Fruit fly (Drosophila melanogaster) whole organism, embryonic: ENCODE results near the gene eIF3i.

Experiments
- Abd-B ChIP-seq: fragments of 200-800 bp; sonication (Bioruptor generic); optimal IDR thresholded peaks from 2 replicates; lab custom pipeline; 2018; ENCODE audit warnings: missing biosample characterization, mild to moderate bottlenecking, missing genetic modification characterization, moderate library complexity
- Antp ChIP-seq: fragments of 200-800 bp; sonication (Bioruptor generic); optimal IDR thresholded peaks from 3 replicates; lab custom pipeline; 2016; ENCODE audit warnings: missing biosample characterization, missing genetic modification characterization
- BEAF-32 ChIP-seq: fragments of 200-800 bp; sonication (Bioruptor generic); optimal IDR thresholded peaks from 3 replicates; lab custom pipeline; 2017; ENCODE audit warnings: missing biosample characterization, missing genetic modification characterization, mild to moderate bottlenecking, moderate library complexity, missing genetic modification reagents
- Bteb2 ChIP-seq: fragments of 200-800 bp; sonication (Bioruptor generic); optimal IDR thresholded peaks from 2 replicates; lab custom pipeline; 2016; ENCODE audit warnings: missing biosample characterization, missing genetic modification characterization
- CG10147 ChIP-seq: fragments of 200-800 bp; sonication (Bioruptor generic); optimal IDR thresholded peaks from 2 replicates; lab custom pipeline; 2019; ENCODE audit warnings: missing biosample characterization, mild to moderate bottlenecking, missing genetic modification characterization, moderate library complexity
- CG10267 ChIP-seq: fragments of 200-800 bp; sonication (Bioruptor generic); optimal IDR thresholded peaks from 2 replicates; lab custom pipeline; 2018; ENCODE audit warnings: missing biosample characterization, mild to moderate bottlenecking, missing genetic modification characterization, moderate library complexity
- CG10979 ChIP-seq: fragments of 200-800 bp; sonication (Bioruptor generic); optimal IDR thresholded peaks from 2 replicates; lab custom pipeline; 2018; ENCODE audit warnings: missing biosample characterization, mild to moderate bottlenecking, missing genetic modification characterization, moderate library complexity
- CG14860 ChIP-seq: fragments of 200-800 bp; sonication (Bioruptor generic); IDR thresholded peaks from 3 replicates; pipeline ENCODE4 v1.3.6; 2022; ENCODE audit warnings: missing biosample characterization, missing genetic modification characterization; ENCODE audit not compliant: partially characterized antibody
- CG15479 ChIP-seq: fragments of 200-800 bp; sonication (Bioruptor generic); optimal IDR thresholded peaks from 3 replicates; lab custom pipeline; 2019; ENCODE audit warnings: missing biosample characterization, mild to moderate bottlenecking, missing genetic modification characterization, moderate library complexity
- CG15696 ChIP-seq: fragments of 200-800 bp; sonication (Bioruptor generic); optimal IDR thresholded peaks from 2 replicates; lab custom pipeline; 2019; ENCODE audit warnings: missing biosample characterization, mild to moderate bottlenecking, missing genetic modification characterization, moderate library complexity
- CG16863 ChIP-seq: fragments of 200-800 bp; sonication (Bioruptor generic); optimal IDR thresholded peaks from 3 replicates; lab custom pipeline; 2016; ENCODE audit warnings: missing biosample characterization, missing genetic modification characterization
- CG2116 ChIP-seq: fragments of 200-800 bp; sonication (Bioruptor generic); optimal IDR thresholded peaks from 3 replicates; lab custom pipeline; 2018; ENCODE audit warnings: missing biosample characterization, mild to moderate bottlenecking, missing genetic modification characterization
- CG31365 ChIP-seq: fragments of 200-800 bp; sonication (Bioruptor generic); optimal IDR thresholded peaks from 2 replicates; lab custom pipeline; 2018; ENCODE audit warnings: missing biosample characterization, mild to moderate bottlenecking, missing genetic modification characterization
- CG4617 ChIP-seq: fragments of 200-800 bp; sonication (Bioruptor generic); optimal IDR thresholded peaks from 3 replicates; lab custom pipeline; 2016; ENCODE audit warnings: missing biosample characterization, missing genetic modification characterization, borderline replicate concordance
- CG6813 ChIP-seq: fragments of 200-800 bp; sonication (Bioruptor generic); optimal IDR thresholded peaks from 2 replicates; lab custom pipeline; 2017; ENCODE audit warnings: missing biosample characterization, missing genetic modification characterization, mild to moderate bottlenecking, moderate library complexity, missing genetic modification reagents
- CG7963 ChIP-seq: fragments of 200-800 bp; sonication (Bioruptor generic); IDR thresholded peaks from 3 replicates; pipeline ENCODE4 v1.3.6; 2022; ENCODE audit warnings: missing biosample characterization, missing genetic modification characterization; ENCODE audit not compliant: partially characterized antibody
- CG9437 ChIP-seq: fragments of 200-800 bp; sonication (Bioruptor generic); optimal IDR thresholded peaks from 2 replicates; lab custom pipeline; 2018; ENCODE audit warnings: missing biosample characterization, mild to moderate bottlenecking, missing genetic modification characterization
- CG9876 ChIP-seq: fragments of 200-800 bp; sonication (Bioruptor generic); optimal IDR thresholded peaks from 2 replicates; lab custom pipeline; 2016; ENCODE audit warnings: missing biosample characterization, missing genetic modification characterization
- CTCF ChIP-seq: fragments of 200-800 bp; sonication (Bioruptor generic); optimal IDR thresholded peaks from 2 replicates; lab custom pipeline; 2017; ENCODE audit warnings: missing biosample characterization, mild to moderate bottlenecking, missing genetic modification characterization, moderate library complexity
- Doc3 ChIP-seq: fragments of 200-800 bp; sonication (Bioruptor generic); IDR thresholded peaks from 3 replicates; pipeline ENCODE4 v1.3.6; 2022; ENCODE audit warnings: missing biosample characterization, missing genetic modification characterization; ENCODE audit not compliant: partially characterized antibody
- Ets65A ChIP-seq: fragments of 200-800 bp; sonication (Bioruptor generic); peaks from one replicate; lab custom pipeline; 2016; ENCODE audit warnings: missing biosample characterization, missing genetic modification characterization
- Fer3 ChIP-seq: fragments of 200-800 bp; sonication (Bioruptor generic); optimal IDR thresholded peaks from 2 replicates; lab custom pipeline; 2018; ENCODE audit warnings: missing biosample characterization, mild to moderate bottlenecking, missing genetic modification characterization, moderate library complexity
- HLH54F ChIP-seq: fragments of 200-800 bp; sonication (Bioruptor generic); optimal IDR thresholded peaks from 3 replicates; lab custom pipeline; 2016; ENCODE audit warnings: missing biosample characterization, missing genetic modification characterization
- Hsf ChIP-seq: fragments of 200-800 bp; sonication (Bioruptor generic); optimal IDR thresholded peaks from 3 replicates; lab custom pipeline; 2016; ENCODE audit warnings: missing biosample characterization, missing genetic modification characterization
- Opbp ChIP-seq: fragments of 200-800 bp; sonication (Bioruptor generic); IDR thresholded peaks from 3 replicates; pipeline ENCODE4 v1.3.6; 2022; ENCODE audit warnings: missing biosample characterization, missing genetic modification characterization; ENCODE audit not compliant: partially characterized antibody
- Poxn ChIP-seq: fragments of 200-800 bp; sonication (Bioruptor generic); IDR thresholded peaks from 2 replicates; pipeline ENCODE4 v1.3.6; 2022; ENCODE audit warnings: missing biosample characterization, missing genetic modification characterization
- Vsx1 ChIP-seq: fragments of 200-800 bp; sonication (Bioruptor generic); optimal IDR thresholded peaks from 2 replicates; lab custom pipeline; 2017; ENCODE audit warnings: missing biosample characterization, mild to moderate bottlenecking, missing genetic modification characterization, missing genetic modification reagents
- Xbp1 ChIP-seq: fragments of 200-800 bp; sonication (Bioruptor generic); optimal IDR thresholded peaks from 3 replicates; lab custom pipeline; 2016; ENCODE audit warnings: missing biosample characterization, mild to moderate bottlenecking, missing genetic modification characterization
- ash1 ChIP-seq: fragments of 200-800 bp; sonication (Bioruptor generic); optimal IDR thresholded peaks from 2 replicates; lab custom pipeline; 2018; ENCODE audit warnings: missing biosample characterization, mild to moderate bottlenecking, missing genetic modification characterization
- caup ChIP-seq: fragments of 200-800 bp; sonication (Bioruptor generic); optimal IDR thresholded peaks from 3 replicates; lab custom pipeline; 2017; ENCODE audit warnings: missing biosample characterization, mild to moderate bottlenecking, missing genetic modification characterization, moderate library complexity; ENCODE audit not compliant: severe bottlenecking
- cwo ChIP-seq: fragments of 200-800 bp; sonication (Bioruptor generic); optimal IDR thresholded peaks from 3 replicates; lab custom pipeline; 2017; ENCODE audit warnings: missing biosample characterization, missing genetic modification characterization, mild to moderate bottlenecking, moderate library complexity, missing genetic modification reagents
- dmrt11E ChIP-seq: fragments of 200-800 bp; sonication (Bioruptor generic); optimal IDR thresholded peaks from 3 replicates; lab custom pipeline; 2018; ENCODE audit warnings: missing biosample characterization, mild to moderate bottlenecking, missing genetic modification characterization, moderate library complexity
- dmrt99B ChIP-seq: fragments of 200-800 bp; sonication (Bioruptor generic); optimal IDR thresholded peaks from 2 replicates; lab custom pipeline; 2018; ENCODE audit warnings: missing biosample characterization, mild to moderate bottlenecking, missing genetic modification characterization, moderate library complexity
- ewg ChIP-seq: fragments of 200-800 bp; sonication (Bioruptor generic); optimal IDR thresholded peaks from 3 replicates; lab custom pipeline; 2017; ENCODE audit warnings: mild to moderate bottlenecking, missing biosample characterization, missing genetic modification reagents, missing genetic modification characterization
- fd102C ChIP-seq: fragments of 200-800 bp; sonication (Bioruptor generic); optimal IDR thresholded peaks from 2 replicates; lab custom pipeline; 2018; ENCODE audit warnings: missing biosample characterization, mild to moderate bottlenecking, missing genetic modification characterization, moderate library complexity
- gcm2 ChIP-seq: fragments of 200-800 bp; sonication (Bioruptor generic); optimal IDR thresholded peaks from 2 replicates; lab custom pipeline; 2016; ENCODE audit warnings: missing biosample characterization, missing genetic modification characterization
- her ChIP-seq: fragments of 200-800 bp; sonication (Bioruptor generic); optimal IDR thresholded peaks from 2 replicates; lab custom pipeline; 2016; ENCODE audit warnings: missing biosample characterization, missing genetic modification characterization
- phol ChIP-seq: fragments of 200-800 bp; sonication (Bioruptor generic); optimal IDR thresholded peaks from 3 replicates; lab custom pipeline; 2018; ENCODE audit warnings: missing biosample characterization, mild to moderate bottlenecking, missing genetic modification characterization, moderate library complexity
- pita ChIP-seq: fragments of 200-800 bp; sonication (Bioruptor generic); optimal IDR thresholded peaks from 2 replicates; lab custom pipeline; 2017; ENCODE audit warnings: missing biosample characterization, mild to moderate bottlenecking, missing genetic modification characterization
- pzg ChIP-seq: fragments of 200-800 bp; sonication (Bioruptor generic); optimal IDR thresholded peaks from 3 replicates; lab custom pipeline; 2018; ENCODE audit warnings: missing biosample characterization, mild to moderate bottlenecking, missing genetic modification characterization, moderate library complexity
- repo ChIP-seq: fragments of 200-800 bp; sonication (Bioruptor generic); optimal IDR thresholded peaks from 2 replicates; lab custom pipeline; 2016; ENCODE audit warnings: missing biosample characterization, missing genetic modification characterization
- slbo ChIP-seq: fragments of 200-800 bp; sonication (Bioruptor generic); IDR thresholded peaks from 2 replicates; pipeline ENCODE4 v1.3.6; 2022; ENCODE audit warnings: missing biosample characterization, missing genetic modification characterization
- slp2 ChIP-seq: fragments of 200-800 bp; sonication (Bioruptor generic); optimal IDR thresholded peaks from 2 replicates; lab custom pipeline; 2016; ENCODE audit warnings: missing biosample characterization, missing genetic modification characterization
- so ChIP-seq: fragments of 200-800 bp; sonication (Bioruptor generic); IDR thresholded peaks from 3 replicates; pipeline ENCODE4 v1.3.6; 2022; ENCODE audit warnings: missing biosample characterization, missing genetic modification characterization
- stc ChIP-seq: fragments of 200-800 bp; sonication (Bioruptor generic); IDR thresholded peaks from 2 replicates; pipeline ENCODE4 v1.3.6; 2022; ENCODE audit warnings: missing biosample characterization, missing genetic modification characterization
- tna ChIP-seq: fragments of 200-800 bp; sonication (Bioruptor generic); IDR thresholded peaks from 2 replicates; pipeline ENCODE4 v1.3.6; 2022; ENCODE audit warnings: missing biosample characterization, missing genetic modification characterization; ENCODE audit not compliant: partially characterized antibody
- wek ChIP-seq: fragments of 200-800 bp; sonication (Bioruptor generic); optimal IDR thresholded peaks from 3 replicates; lab custom pipeline; 2018; ENCODE audit warnings: missing biosample characterization, mild to moderate bottlenecking, missing genetic modification characterization, moderate library complexity
- yki ChIP-seq: fragments of >200 bp; optimal IDR thresholded peaks from 3 replicates; lab custom pipeline; 2018

Gene eIF3i

dm6 chr2L:5009306-5010030, 41.9 kb upstream of the eIF3i start, which contains the start of gene Rtnl1 (continued):
- TF ChIP-seq cwo: no peak
- peak; percentile 31 for TF ChIP-seq Hsf
- peak; percentile 99 for TF ChIP-seq pzg (GFP tag; lab: Kevin White, UChicago)
- no peak for TF ChIP-seq CG15696 (tag; lab: Kevin White, UChicago)
- TF ChIP-seq CG6813 (GFP tag; lab: Kevin White, UChicago): no peak
- TF ChIP-seq Bteb2 (GFP tag; lab: Kevin White, UChicago): peak; percentile 21
- TF ChIP-seq Xbp1 (GFP tag; lab: Kevin White, UChicago): peak; percentile 52
- peak; percentile 18 for TF ChIP-seq dmrt11E (tag; lab: Kevin White, UChicago)
- TF ChIP-seq dmrt99B (tag; lab: Kevin White, UChicago): no peak
- TF ChIP-seq CG2116 (GFP tag; lab: Kevin White, UChicago): peak; percentile 73
- TF ChIP-seq CG31365 (tag; lab: Kevin White, UChicago): peak; percentile 47
- peak; percentile 65 for TF ChIP-seq CG10267 (tag; lab: Kevin White, UChicago)
- peak; percentile 51; the same call in 1 of the 2 replicates for TF ChIP-seq slbo (GFP tag; lab: Robert Waterston, UW)
- TF ChIP-seq yki (lab: Kevin White, UChicago): no peak
- TF ChIP-seq CG15479: peak; percentile 31
- peak; percentile 27 for TF ChIP-seq CG10147 (GFP tag; lab: Kevin White, UChicago)
- peak; percentile 59 for TF ChIP-seq CG9876 (GFP tag; lab: Kevin White, UChicago)
- TF ChIP-seq ash1: no peak
- TF ChIP-seq Poxn: no peak
- TF ChIP-seq phol (tag; lab: Kevin White, UChicago): peak; percentile 81
- peak; percentile 35 for TF ChIP-seq Antp (GFP tag; lab: Kevin White, UChicago)
- TF ChIP-seq CG16863: peak; percentile 23
- peak; percentile 17 for TF ChIP-seq CG10979
- TF ChIP-seq Opbp (GFP tag; lab: Robert Waterston, UW): peak; percentile 95
- TF ChIP-seq CG4617 (GFP tag; lab: Kevin White, UChicago): peak; percentile 81
- peak; percentile 80 for TF ChIP-seq Doc3 (GFP tag; lab: Robert Waterston, UW)
- TF ChIP-seq Fer3 (tag; lab: Kevin White, UChicago): no peak
- TF ChIP-seq stc (GFP tag; lab: Robert Waterston, UW): no peak
- TF ChIP-seq her: peak; percentile 32
- peak; percentile 88; the same call in 2 of the 3 replicates for TF ChIP-seq CG7963 (GFP tag; lab: Robert Waterston, UW)
- no peak for TF ChIP-seq so (GFP tag; lab: Robert Waterston, UW)
- TF ChIP-seq wek (GFP tag; lab: Kevin White, UChicago): no peak
- TF ChIP-seq Abd-B (GFP tag; lab: Kevin White, UChicago): peak; percentile 67
- TF ChIP-seq slp2 (GFP tag; lab: Kevin White, UChicago): no peak
- TF ChIP-seq Vsx1 (GFP tag; lab: Kevin White, UChicago): no peak
- TF ChIP-seq HLH54F (GFP tag; lab: Kevin White, UChicago): no peak
- TF ChIP-seq gcm2 (GFP tag; lab: Kevin White, UChicago): peak; percentile 37
- peak; percentile 100 for TF ChIP-seq ewg (GFP tag; lab: Kevin White, UChicago)
- TF ChIP-seq CG14860 (GFP tag; lab: Robert Waterston, UW): peak; percentile 79
- peak; percentile 93 for TF ChIP-seq pita (GFP tag; lab: Kevin White, UChicago)
- no peak for TF ChIP-seq fd102C
- peak; percentile 90 for TF ChIP-seq tna (GFP tag; lab: Robert Waterston, UW)
- peak; percentile 26 for TF ChIP-seq repo (GFP tag; lab: Kevin White, UChicago)
- peak; percentile 8 for TF ChIP-seq caup (GFP tag; lab: Kevin White, UChicago)
- TF ChIP-seq CTCF (GFP tag; lab: Kevin White, UChicago): peak; percentile 78
- TF ChIP-seq CG9437 (GFP tag; lab: Kevin White, UChicago): no peak
- peak; percentile 98 for TF ChIP-seq BEAF-32 (GFP tag; lab: Kevin White, UChicago)
- TF ChIP-seq Ets65A (GFP tag; lab: Kevin White, UChicago): peak; percentile 42
